Worm (Caenorhabditis elegans): Measurements from ENCODE around the gene trh-1.
A peak's percentile ranks its signal among the peaks of the same experiment; 100 is the strongest.

trh-1 gene

ce11 chrIV:17380061-17380680 lies 11.8 kb downstream of the trh-1 start, which contains the start of the genes C30H6.9 and dlat-2 (continued):
- no peak for TF ChIP-seq nhr-237 (tag; optimal IDR thresholded peaks at IDR 0.05)
- TF ChIP-seq egl-5 (tag; optimal IDR thresholded peaks at IDR 0.05): no peak
- TF ChIP-seq nhr-67 (tag; optimal IDR thresholded peaks at IDR 0.05): no peak
- TF ChIP-seq skn-1 (tag; optimal IDR thresholded peaks at IDR 0.05): no peak
- TF ChIP-seq mdl-1 (tag; optimal IDR thresholded peaks at IDR 0.05): no peak
- no peak for TF ChIP-seq unc-39 (tag; optimal IDR thresholded peaks at IDR 0.05)
- TF ChIP-seq egl-27 (tag; optimal IDR thresholded peaks at IDR 0.05): no peak

ce11 chrIV:17382029-17382428 lies 13.6 kb downstream of the trh-1 start, which contains the start of gene C30H6.8:
TSS of gene C30H6.8 (plus strand) at chrIV:17382329.
- TF ChIP-seq fkh-2 (tag; optimal IDR thresholded peaks at IDR 0.05) (no peak), snpc-4 (tag; optimal IDR thresholded peaks at IDR 0.05) (no peak), lin-39 (tag; optimal IDR thresholded peaks at IDR 0.05) (no peak), jun-1 (tag; optimal IDR thresholded peaks at IDR 0.05) (no peak), mml-1 (tag; optimal IDR thresholded peaks at IDR 0.05) (no peak), nhr-43 (tag; optimal IDR thresholded peaks at IDR 0.05; ENCODE audit: poor library complexity, severe bottlenecking) (no peak), nhr-76 (tag; optimal IDR thresholded peaks at IDR 0.05) (no peak), sea-2 (GFP tag; optimal IDR thresholded peaks at IDR 0.05) (no peak)

DNA sequence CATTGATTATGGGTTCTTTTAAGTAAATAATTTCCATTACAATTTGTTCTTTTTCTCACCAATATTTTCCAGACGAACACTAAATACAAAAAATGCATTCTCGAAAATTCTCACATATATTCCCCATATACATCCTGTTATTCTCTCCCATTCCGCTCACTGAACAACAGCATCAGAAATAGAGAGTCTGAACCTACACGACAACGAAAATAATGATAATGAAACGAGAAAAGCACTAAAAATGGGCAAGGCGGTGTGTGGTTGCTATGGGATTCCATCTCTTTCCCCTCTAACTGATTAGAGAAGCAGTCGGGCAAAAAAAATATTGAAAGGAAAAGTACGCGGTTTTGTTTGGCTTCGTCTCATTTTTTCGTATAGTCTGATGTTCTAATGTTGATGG lies 14.7 kb downstream of the trh-1 start, which contains the start of gene C30H6.12:
Gene C30H6.12 (plus strand): TSS at position 301 of the 400 bp plus-strand sequence.
- no peak for TF ChIP-seq mml-1 (tag; optimal IDR thresholded peaks at IDR 0.05)
- TF ChIP-seq fkh-10 (GFP tag; optimal IDR thresholded peaks at IDR 0.05): no peak
- no peak for TF ChIP-seq fkh-2 (tag; optimal IDR thresholded peaks at IDR 0.05)
- no peak for TF ChIP-seq ceh-16 (tag; optimal IDR thresholded peaks at IDR 0.05)
- no peak for TF ChIP-seq skn-1 (tag; optimal IDR thresholded peaks at IDR 0.05)
- no peak for TF ChIP-seq nhr-67 (tag; optimal IDR thresholded peaks at IDR 0.05)
- no peak for TF ChIP-seq sea-2 (GFP tag; optimal IDR thresholded peaks at IDR 0.05)
- TF ChIP-seq nhr-25 (tag; optimal IDR thresholded peaks at IDR 0.05): no peak
- no peak for TF ChIP-seq elt-2 (tag; optimal IDR thresholded peaks at IDR 0.05)
- TF ChIP-seq tbx-2 (tag; optimal IDR thresholded peaks at IDR 0.05): no peak
- TF ChIP-seq egl-27 (tag; optimal IDR thresholded peaks at IDR 0.05): no peak
- no peak for TF ChIP-seq ztf-4 (tag; optimal IDR thresholded peaks at IDR 0.05)
- no peak for TF ChIP-seq ama-1 (optimal IDR thresholded peaks at IDR 0.05)
- TF ChIP-seq elt-3 (tag; optimal IDR thresholded peaks at IDR 0.05): no peak
- no peak for TF ChIP-seq unc-62 (GFP tag; optimal IDR thresholded peaks at IDR 0.05)
- TF ChIP-seq nhr-28 (tag; optimal IDR thresholded peaks at IDR 0.05): no peak
- TF ChIP-seq aly-2 (tag; optimal IDR thresholded peaks at IDR 0.05): no peak

DNA sequence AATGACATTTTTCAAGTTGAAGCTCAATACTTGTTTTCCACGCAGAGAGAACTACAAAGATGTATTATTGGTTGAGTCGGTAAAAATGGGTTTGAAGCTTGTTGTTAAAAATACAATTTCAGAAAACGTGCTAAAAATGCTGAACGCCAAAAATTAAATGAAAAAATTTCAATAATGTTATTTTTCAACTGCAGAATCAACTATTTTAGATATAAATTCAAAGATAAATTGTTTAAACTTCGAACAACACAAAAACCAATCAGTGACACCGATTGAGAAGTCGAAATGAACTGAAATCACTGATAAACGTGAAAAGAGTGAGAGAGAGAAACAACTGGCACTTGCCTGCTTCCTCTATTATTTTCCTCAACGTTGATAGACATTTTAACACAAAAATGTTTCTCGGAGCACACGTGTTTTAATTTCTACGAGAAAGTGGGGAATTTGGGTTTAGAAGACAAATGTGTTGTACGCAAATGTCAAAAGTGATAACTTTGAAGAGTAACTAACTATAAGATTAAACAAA lies 19.1 kb downstream of the trh-1 start, which contains the start of gene T02D1.8:
Gene T02D1.8 (minus strand): TSS at position 51 of the 526 bp plus-strand sequence.
- no peak for TF ChIP-seq ZK546.5 (tag; optimal IDR thresholded peaks at IDR 0.05)
- TF ChIP-seq elt-2 (tag; optimal IDR thresholded peaks at IDR 0.05): peak; percentile 67

ce11 chrIV:17395910-17396309 lies 27.5 kb downstream of the trh-1 start, which contains the start of gene sru-15:
TSS of gene sru-15 (plus strand) at chrIV:17396210.
- TF ChIP-seq pqm-1 (tag; optimal IDR thresholded peaks at IDR 0.05): no peak
- TF ChIP-seq nhr-25 (tag; optimal IDR thresholded peaks at IDR 0.05): no peak
- TF ChIP-seq ztf-4 (tag; optimal IDR thresholded peaks at IDR 0.05): no peak
- TF ChIP-seq skn-1 (tag; optimal IDR thresholded peaks at IDR 0.05): no peak
- TF ChIP-seq nhr-28 (tag; optimal IDR thresholded peaks at IDR 0.05): no peak
- no peak for TF ChIP-seq daf-12 (tag; optimal IDR thresholded peaks at IDR 0.05)
- no peak for TF ChIP-seq snpc-4 (tag; optimal IDR thresholded peaks at IDR 0.05)
- TF ChIP-seq ceh-28 (tag; optimal IDR thresholded peaks at IDR 0.05): no peak
- TF ChIP-seq mdl-1 (tag; optimal IDR thresholded peaks at IDR 0.05): no peak
- TF ChIP-seq tbx-2 (tag; optimal IDR thresholded peaks at IDR 0.05): no peak
- no peak for TF ChIP-seq nhr-23 (tag; optimal IDR thresholded peaks at IDR 0.05)
- no peak for TF ChIP-seq hmg-11 (tag; optimal IDR thresholded peaks at IDR 0.05)
- no peak for TF ChIP-seq egl-27 (tag; optimal IDR thresholded peaks at IDR 0.05)
- TF ChIP-seq zag-1 (tag; optimal IDR thresholded peaks at IDR 0.05): no peak
- TF ChIP-seq elt-3 (tag; optimal IDR thresholded peaks at IDR 0.05): no peak

All from whole organism, L3 larva.